Worm (Caenorhabditis elegans) whole organism, late embryonic: ENCODE results near the gene ints-11.

Experiments
- C08G9.2 ChIP-seq: sonication (generic microtip); optimal IDR thresholded peaks from 2 replicates; lab custom pipeline; 2016; ENCODE audit warnings: mild to moderate bottlenecking, missing genetic modification characterization, moderate library complexity, missing compliant biosample characterization
- K09A11.1 ChIP-seq: sonication (generic microtip); optimal IDR thresholded peaks from 2 replicates; lab custom pipeline; 2017; ENCODE audit warnings: antibody characterized with exemption, mild to moderate bottlenecking, missing genetic modification characterization, missing compliant biosample characterization; ENCODE audit not compliant: insufficient read depth
- T23F11.4 ChIP-seq: fragments of 200-800 bp; sonication (Bioruptor generic); optimal IDR thresholded peaks from 2 replicates; lab custom pipeline; 2018; ENCODE audit warnings: mild to moderate bottlenecking, missing genetic modification characterization, missing compliant biosample characterization
- ahr-1 ChIP-seq: sonication (generic microtip); optimal IDR thresholded peaks from 2 replicates; lab custom pipeline; 2016; ENCODE audit warnings: missing genetic modification characterization, missing compliant biosample characterization
- ama-1 ChIP-seq: fragments of 150-350 bp; optimal IDR thresholded peaks from 2 replicates; lab custom pipeline; 2014
- ceh-14 ChIP-seq: sonication (generic microtip); optimal IDR thresholded peaks from 2 replicates; lab custom pipeline; 2016; ENCODE audit warnings: missing genotype, missing genetic modification characterization, missing compliant biosample characterization
- ceh-18 ChIP-seq: sonication (generic microtip); optimal IDR thresholded peaks from 2 replicates; lab custom pipeline; 2016; ENCODE audit warnings: missing genetic modification characterization, missing compliant biosample characterization
- ceh-19 ChIP-seq: fragments of 200-800 bp; sonication (Bioruptor generic); optimal IDR thresholded peaks from 2 replicates; lab custom pipeline; 2018; ENCODE audit warnings: mild to moderate bottlenecking, missing genetic modification characterization, missing compliant biosample characterization
- ceh-22 ChIP-seq: sonication (generic microtip); optimal IDR thresholded peaks from 2 replicates; lab custom pipeline; 2017; ENCODE audit warnings: missing biosample characterization, missing genetic modification characterization
- ceh-30 ChIP-seq: fragments of 150-350 bp; optimal IDR thresholded peaks from 2 replicates; lab custom pipeline; 2014; ENCODE audit warnings: missing biosample characterization, missing genetic modification characterization
- ceh-31 ChIP-seq: sonication (generic microtip); optimal IDR thresholded peaks from 2 replicates; lab custom pipeline; 2016; ENCODE audit warnings: missing genetic modification characterization, missing compliant biosample characterization
- ceh-34 ChIP-seq: sonication (generic microtip); optimal IDR thresholded peaks from 2 replicates; lab custom pipeline; 2016; ENCODE audit warnings: mild to moderate bottlenecking, missing genetic modification characterization, missing compliant biosample characterization
- ceh-48 ChIP-seq: sonication (generic microtip); optimal IDR thresholded peaks from 2 replicates; lab custom pipeline; 2016; ENCODE audit warnings: missing genetic modification characterization, inconsistent platforms, missing compliant biosample characterization
- ceh-6 ChIP-seq: fragments of 200-800 bp; sonication (Bioruptor generic); optimal IDR thresholded peaks from 2 replicates; lab custom pipeline; 2018; ENCODE audit warnings: mild to moderate bottlenecking, missing genetic modification characterization, missing compliant biosample characterization
- dmd-4 ChIP-seq: sonication (generic microtip); optimal IDR thresholded peaks from 2 replicates; lab custom pipeline; 2016; ENCODE audit warnings: borderline replicate concordance, missing genetic modification characterization, missing compliant biosample characterization
- elt-2 ChIP-seq: sonication (generic microtip); optimal IDR thresholded peaks from 2 replicates; lab custom pipeline; 2016; ENCODE audit warnings: missing genetic modification reagents, missing genetic modification characterization, missing compliant biosample characterization
- elt-4 ChIP-seq: sonication (generic microtip); optimal IDR thresholded peaks from 2 replicates; lab custom pipeline; 2016; ENCODE audit warnings: missing genetic modification characterization, missing compliant biosample characterization
- ets-4 ChIP-seq: sonication (generic microtip); optimal IDR thresholded peaks from 2 replicates; lab custom pipeline; 2016; ENCODE audit warnings: missing genetic modification characterization, missing compliant biosample characterization
- fax-1 ChIP-seq: sonication (generic microtip); optimal IDR thresholded peaks from 2 replicates; lab custom pipeline; 2016; ENCODE audit warnings: missing genotype, missing genetic modification characterization, missing compliant biosample characterization
- fkh-6 ChIP-seq: sonication (generic microtip); optimal IDR thresholded peaks from 2 replicates; lab custom pipeline; 2016; ENCODE audit warnings: missing genetic modification characterization, missing compliant biosample characterization
- hlh-13 ChIP-seq: fragments of 200-800 bp; sonication (Bioruptor generic); optimal IDR thresholded peaks from 2 replicates; lab custom pipeline; 2018; ENCODE audit warnings: mild to moderate bottlenecking, missing genetic modification characterization, missing compliant biosample characterization
- hlh-15 ChIP-seq: sonication (generic microtip); optimal IDR thresholded peaks from 2 replicates; lab custom pipeline; 2016; ENCODE audit warnings: missing genetic modification characterization, missing compliant biosample characterization
- hlh-8 ChIP-seq: sonication (generic microtip); optimal IDR thresholded peaks from 2 replicates; lab custom pipeline; 2016; ENCODE audit warnings: missing genotype, missing genetic modification characterization, missing compliant biosample characterization
- lin-11 ChIP-seq: fragments of 200-800 bp; sonication (Bioruptor generic); optimal IDR thresholded peaks from 2 replicates; lab custom pipeline; 2018; ENCODE audit warnings: mild to moderate bottlenecking, missing genetic modification characterization, missing compliant biosample characterization
- madf-2 ChIP-seq: sonication (generic microtip); optimal IDR thresholded peaks from 2 replicates; lab custom pipeline; 2017; ENCODE audit warnings: missing genetic modification characterization, missing compliant biosample characterization
- mec-3 ChIP-seq: sonication (generic microtip); optimal IDR thresholded peaks from 2 replicates; lab custom pipeline; 2016; ENCODE audit warnings: borderline replicate concordance, missing genetic modification characterization, missing compliant biosample characterization
- nhr-232 ChIP-seq: sonication (generic microtip); optimal IDR thresholded peaks from 2 replicates; lab custom pipeline; 2016; ENCODE audit warnings: missing genetic modification characterization, missing compliant biosample characterization
- pag-3 ChIP-seq: sonication (generic microtip); optimal IDR thresholded peaks from 2 replicates; lab custom pipeline; 2016; ENCODE audit warnings: missing compliant biosample characterization, missing genetic modification characterization, borderline replicate concordance
- pax-1 ChIP-seq: fragments of 150-350 bp; optimal IDR thresholded peaks from 2 replicates; lab custom pipeline; 2014; ENCODE audit warnings: missing biosample characterization, missing genetic modification characterization
- pqm-1 ChIP-seq: sonication (generic microtip); optimal IDR thresholded peaks from 2 replicates; lab custom pipeline; 2016; ENCODE audit warnings: missing genetic modification characterization, missing compliant biosample characterization
- pros-1 ChIP-seq: fragments of 150-350 bp; optimal IDR thresholded peaks from 2 replicates; lab custom pipeline; 2014; ENCODE audit warnings: missing biosample characterization, missing genetic modification reagents, missing genetic modification characterization
- ref-2 ChIP-seq: sonication (generic microtip); optimal IDR thresholded peaks from 2 replicates; lab custom pipeline; 2016; ENCODE audit warnings: missing genetic modification characterization, missing compliant biosample characterization
- sdc-2 ChIP-seq: sonication (generic microtip); optimal IDR thresholded peaks from 2 replicates; lab custom pipeline; 2016; ENCODE audit warnings: missing genotype, missing genetic modification characterization, missing compliant biosample characterization
- sox-4 ChIP-seq: sonication (generic microtip); optimal IDR thresholded peaks from 2 replicates; lab custom pipeline; 2017; ENCODE audit warnings: mild to moderate bottlenecking, missing genetic modification characterization, inconsistent platforms, missing compliant biosample characterization
- syd-9 ChIP-seq: sonication (generic microtip); optimal IDR thresholded peaks from 2 replicates; lab custom pipeline; 2016; ENCODE audit warnings: mild to moderate bottlenecking, missing genetic modification characterization, moderate library complexity, missing compliant biosample characterization
- tbx-2 ChIP-seq: sonication (generic microtip); optimal IDR thresholded peaks from 2 replicates; lab custom pipeline; 2016; ENCODE audit warnings: missing genetic modification characterization, missing compliant biosample characterization
- tbx-7 ChIP-seq: sonication (generic microtip); optimal IDR thresholded peaks from 2 replicates; lab custom pipeline; 2016; ENCODE audit warnings: missing genotype, missing genetic modification characterization, missing compliant biosample characterization
- ttx-3 ChIP-seq: sonication (generic microtip); optimal IDR thresholded peaks from 2 replicates; lab custom pipeline; 2016; ENCODE audit warnings: missing genetic modification reagents, missing genetic modification characterization, missing compliant biosample characterization
- unc-42 ChIP-seq: sonication (generic microtip); optimal IDR thresholded peaks from 2 replicates; lab custom pipeline; 2016; ENCODE audit warnings: missing genotype, missing genetic modification characterization, missing compliant biosample characterization
- unc-55 ChIP-seq: sonication (generic microtip); optimal IDR thresholded peaks from 2 replicates; lab custom pipeline; 2017; ENCODE audit warnings: missing biosample characterization, missing genetic modification reagents, missing genetic modification characterization

ints-11 gene

DNA sequence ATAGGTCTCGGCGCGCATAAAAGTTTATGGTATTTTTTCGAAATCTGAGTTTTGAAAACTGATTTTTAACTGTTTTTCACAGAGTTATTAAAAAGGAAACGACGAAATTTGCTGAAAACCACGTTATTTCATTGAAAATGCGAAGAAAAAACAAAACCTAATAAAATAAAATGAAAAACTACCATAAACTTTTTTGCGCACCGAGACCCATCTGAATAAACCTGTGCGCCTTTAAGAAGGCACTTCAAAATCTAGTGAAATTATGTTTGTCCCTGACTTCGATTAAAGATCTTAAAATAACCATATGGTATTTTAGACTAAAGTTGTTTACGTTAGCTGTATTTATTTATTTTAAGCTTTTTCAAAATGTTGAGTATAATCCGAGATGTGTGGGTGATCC, 15.5 kb downstream of the ints-11 start:
- TF ChIP-seq madf-2 (tag; lab: Kevin White, UChicago) (no peak), sox-4 (no peak), unc-42 (tag; lab: Kevin White, UChicago) (no peak), ceh-22 (tag; lab: Kevin White, UChicago) (no peak), ceh-19 (GFP tag; lab: Kevin White, UChicago) (no peak), C08G9.2 (tag; lab: Kevin White, UChicago) (no peak), hlh-15 (no peak), ets-4 (tag; lab: Kevin White, UChicago) (no peak), tbx-7 (tag; lab: Kevin White, UChicago) (no peak)

DNA sequence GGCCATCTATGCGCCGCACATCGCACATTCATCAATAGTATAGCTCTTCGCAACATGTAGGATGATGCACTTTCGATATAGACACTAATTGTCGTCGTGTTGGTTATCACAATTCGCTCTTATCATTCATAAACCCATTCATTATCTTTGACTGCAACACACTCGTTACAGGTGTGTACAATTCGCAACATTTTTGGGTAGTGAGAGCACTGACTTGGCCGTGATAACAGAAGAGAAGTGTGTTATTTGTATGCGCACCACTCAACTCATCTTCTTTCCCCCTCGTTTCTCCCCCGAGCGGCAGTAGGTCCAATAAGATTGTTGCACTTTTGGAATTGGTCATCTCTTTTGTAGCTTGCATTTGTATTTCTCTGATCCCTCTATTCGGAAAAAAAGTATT, 16.0 kb downstream of the ints-11 start:
- TF ChIP-seq pax-1 (tag; lab: Kevin White, UChicago) (no peak), elt-2 (tag; lab: Kevin White, UChicago) (peak; percentile 96), fax-1 (tag; lab: Kevin White, UChicago) (no peak), tbx-2 (tag; lab: Kevin White, UChicago) (peak; percentile 8), pros-1 (tag; lab: Kevin White, UChicago) (no peak), ceh-22 (tag; lab: Kevin White, UChicago) (peak; percentile 64)
- TF ChIP-seq, all 69 proteins: peak for 3

DNA sequence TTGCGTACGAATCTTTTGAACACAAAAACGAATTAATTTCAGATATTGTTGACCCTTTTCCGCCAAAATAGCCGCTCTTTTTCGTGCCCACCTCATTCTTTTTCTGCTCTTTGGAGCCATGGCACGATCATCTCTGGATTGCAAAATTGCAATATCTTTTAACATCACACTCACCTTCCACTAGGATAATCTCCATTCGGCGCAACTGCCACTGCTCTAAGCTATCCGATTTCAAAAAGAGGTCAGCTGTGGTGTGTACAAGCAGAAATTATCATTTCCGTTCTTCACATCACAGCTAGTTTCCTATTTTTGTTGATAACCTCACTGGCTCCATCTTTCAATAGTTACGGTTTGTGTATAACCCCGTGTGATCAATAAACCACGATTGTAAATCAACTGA, 16.7 kb downstream of the ints-11 start:
- TF ChIP-seq syd-9 (tag; lab: Kevin White, UChicago) (no peak), ama-1 (lab: Kevin White, UChicago) (no peak), fkh-6 (no peak), ceh-34 (tag; lab: Kevin White, UChicago) (peak; percentile 41)

- TF ChIP-seq ceh-31 (tag; lab: Kevin White, UChicago): peak; percentile 57
- TF ChIP-seq ceh-48 (tag; lab: Kevin White, UChicago): peak; percentile 63
- no peak for TF ChIP-seq hlh-13 (GFP tag; lab: Kevin White, UChicago)
- no peak for TF ChIP-seq pros-1 (tag; lab: Kevin White, UChicago)
- TF ChIP-seq elt-4 (tag; lab: Kevin White, UChicago): no peak
- peak; percentile 26 for TF ChIP-seq ceh-14 (tag; lab: Kevin White, UChicago)
- peak; percentile 39 for TF ChIP-seq ceh-19 (GFP tag; lab: Kevin White, UChicago)
- no peak for TF ChIP-seq ttx-3 (tag; lab: Kevin White, UChicago)
- TF ChIP-seq nhr-232: no peak
- TF ChIP-seq lin-11: no peak
- peak; percentile 16 for TF ChIP-seq ref-2 (tag; lab: Kevin White, UChicago)
- no peak for TF ChIP-seq ahr-1 (tag; lab: Kevin White, UChicago)
- TF ChIP-seq ceh-30 (tag; lab: Kevin White, UChicago): no peak
- no peak for TF ChIP-seq pqm-1
- no peak for TF ChIP-seq sdc-2 (tag; lab: Kevin White, UChicago)
Observed at ce11 chrII:8126132-8126531, 17.1 kb downstream of the ints-11 start.

ce11 chrII:8125439-8125838, 17.8 kb downstream of the ints-11 start:
- no peak for TF ChIP-seq ceh-19 (GFP tag; lab: Kevin White, UChicago)
- TF ChIP-seq madf-2 (tag; lab: Kevin White, UChicago): no peak
- TF ChIP-seq K09A11.1: no peak
- no peak for TF ChIP-seq dmd-4 (tag; lab: Kevin White, UChicago)
- no peak for TF ChIP-seq ceh-34 (tag; lab: Kevin White, UChicago)
- no peak for TF ChIP-seq hlh-15
- no peak for TF ChIP-seq unc-55 (GFP tag; lab: Kevin White, UChicago)
- no peak for TF ChIP-seq hlh-8 (tag; lab: Kevin White, UChicago)
- no peak for TF ChIP-seq mec-3 (tag; lab: Kevin White, UChicago)
- no peak for TF ChIP-seq ceh-18 (tag; lab: Kevin White, UChicago)
- TF ChIP-seq pros-1 (tag; lab: Kevin White, UChicago): no peak
- TF ChIP-seq T23F11.4 (GFP tag; lab: Kevin White, UChicago): no peak
- no peak for TF ChIP-seq ceh-6
- TF ChIP-seq pag-3 (tag; lab: Kevin White, UChicago): no peak
- no peak for TF ChIP-seq hlh-13 (GFP tag; lab: Kevin White, UChicago)
